Fruit fly (Drosophila melanogaster) whole organism, embryonic: Measurements from ENCODE around the gene LysRS.

Experiments used
- CG10209 ChIP-seq: fragments of 200-800 bp; sonication (Bioruptor generic); optimal IDR thresholded peaks from 3 replicates; lab custom pipeline; 2017; ENCODE audit warnings: missing biosample characterization, mild to moderate bottlenecking, missing genetic modification characterization, missing genetic modification reagents
- CG13287 ChIP-seq: fragments of 200-800 bp; sonication (Bioruptor generic); IDR thresholded peaks from 2 replicates; pipeline ENCODE4 v1.3.6; 2022; ENCODE audit warnings: missing biosample characterization, missing genetic modification characterization; ENCODE audit not compliant: partially characterized antibody
- CG14014 ChIP-seq: fragments of 200-800 bp; sonication (Bioruptor generic); IDR thresholded peaks from 2 replicates; pipeline ENCODE4 v1.3.6; 2022; ENCODE audit warnings: missing biosample characterization, missing genetic modification characterization
- CG2116 ChIP-seq: fragments of 200-800 bp; sonication (Bioruptor generic); optimal IDR thresholded peaks from 3 replicates; lab custom pipeline; 2018; ENCODE audit warnings: missing biosample characterization, mild to moderate bottlenecking, missing genetic modification characterization
- CG3163 ChIP-seq: fragments of 200-800 bp; sonication (Bioruptor generic); optimal IDR thresholded peaks from 3 replicates; lab custom pipeline; 2016; ENCODE audit warnings: missing biosample characterization, missing genetic modification characterization
- CG3847 ChIP-seq: fragments of 200-800 bp; sonication (Bioruptor generic); IDR thresholded peaks from 2 replicates; pipeline ENCODE4 v1.3.6; 2022; ENCODE audit warnings: missing biosample characterization, missing genetic modification characterization
- CG4404 ChIP-seq: fragments of 200-800 bp; sonication (Bioruptor generic); IDR thresholded peaks from 2 replicates; pipeline ENCODE4 v1.3.6; 2022; ENCODE audit warnings: missing biosample characterization, missing genetic modification characterization
- CG9932 ChIP-seq: fragments of 200-800 bp; sonication (Bioruptor generic); IDR thresholded peaks from 2 replicates; pipeline ENCODE4 v1.3.6; 2022; ENCODE audit warnings: missing biosample characterization, missing genetic modification characterization
- Dref ChIP-seq: fragments of 200-800 bp; sonication (Bioruptor generic); IDR thresholded peaks from 2 replicates; pipeline ENCODE4 v1.3.6; 2022; ENCODE audit warnings: missing biosample characterization, missing genetic modification characterization
- E2f1 ChIP-seq: fragments of 200-800 bp; sonication (Bioruptor generic); IDR thresholded peaks from 2 replicates; pipeline ENCODE4 v1.3.6; 2022; ENCODE audit warnings: missing biosample characterization, missing genetic modification characterization
- HmgZ ChIP-seq: fragments of 200-800 bp; sonication (Bioruptor generic); optimal IDR thresholded peaks from 2 replicates; lab custom pipeline; 2018; ENCODE audit warnings: missing biosample characterization, mild to moderate bottlenecking, missing genetic modification characterization
- MBD-R2 ChIP-seq: fragments of 200-800 bp; sonication (Bioruptor generic); IDR thresholded peaks from 2 replicates; pipeline ENCODE4 v1.3.6; 2022; ENCODE audit warnings: missing biosample characterization, missing genetic modification characterization
- Med ChIP-seq: fragments of 200-800 bp; sonication (Bioruptor generic); peaks from one replicate; lab custom pipeline; 2016; ENCODE audit warnings: missing biosample characterization, missing genetic modification characterization, mild to moderate bottlenecking, inconsistent platforms, moderate library complexity
- Ptx1 ChIP-seq: fragments of 200-800 bp; sonication (Bioruptor generic); IDR thresholded peaks from 2 replicates; pipeline ENCODE4 v1.3.6; 2022; ENCODE audit warnings: missing biosample characterization, missing genetic modification characterization
- Rfx ChIP-seq: fragments of 200-800 bp; sonication (Bioruptor generic); IDR thresholded peaks from 2 replicates; pipeline ENCODE4 v1.3.6; 2022; ENCODE audit warnings: missing biosample characterization, missing genetic modification characterization
- Scr ChIP-seq: fragments of 200-800 bp; sonication (Bioruptor generic); IDR thresholded peaks from 2 replicates; pipeline ENCODE4 v1.3.6; 2022; ENCODE audit warnings: missing biosample characterization, missing genetic modification characterization; ENCODE audit not compliant: partially characterized antibody
- Xrp1 ChIP-seq: fragments of 200-800 bp; sonication (Bioruptor generic); IDR thresholded peaks from 2 replicates; pipeline ENCODE4 v1.3.6; 2022; ENCODE audit warnings: missing biosample characterization, missing genetic modification characterization
- amos ChIP-seq: fragments of 200-800 bp; sonication (Bioruptor generic); IDR thresholded peaks from 2 replicates; pipeline ENCODE4 v1.3.6; 2022; ENCODE audit warnings: missing biosample characterization, missing genetic modification characterization; ENCODE audit not compliant: partially characterized antibody
- bcd ChIP-seq: fragments of 200-800 bp; sonication (Bioruptor generic); optimal IDR thresholded peaks from 2 replicates; lab custom pipeline; 2017; ENCODE audit warnings: missing biosample characterization, mild to moderate bottlenecking, missing genetic modification characterization
- bowl ChIP-seq: fragments of 200-800 bp; sonication (Bioruptor generic); IDR thresholded peaks from 2 replicates; pipeline ENCODE4 v1.3.6; 2022; ENCODE audit warnings: missing biosample characterization, missing genetic modification characterization
- cato ChIP-seq: fragments of 200-800 bp; sonication (Bioruptor generic); optimal IDR thresholded peaks from 2 replicates; lab custom pipeline; 2016; ENCODE audit warnings: missing biosample characterization, missing genetic modification characterization, borderline replicate concordance
- dan ChIP-seq: fragments of 200-800 bp; sonication (Bioruptor generic); IDR thresholded peaks from 2 replicates; pipeline ENCODE4 v1.3.6; 2022; ENCODE audit warnings: missing biosample characterization, missing genetic modification characterization
- her ChIP-seq: fragments of 200-800 bp; sonication (Bioruptor generic); optimal IDR thresholded peaks from 2 replicates; lab custom pipeline; 2016; ENCODE audit warnings: missing biosample characterization, missing genetic modification characterization
- inv ChIP-seq: fragments of 200-800 bp; sonication (Bioruptor generic); IDR thresholded peaks from 2 replicates; pipeline ENCODE4 v1.3.6; 2022; ENCODE audit warnings: missing biosample characterization, missing genetic modification characterization; ENCODE audit not compliant: partially characterized antibody
- mld ChIP-seq: fragments of 200-800 bp; sonication (Bioruptor generic); IDR thresholded peaks from 3 replicates; pipeline ENCODE4 v1.3.6; 2022; ENCODE audit warnings: missing biosample characterization, missing genetic modification characterization; ENCODE audit not compliant: partially characterized antibody
- nerfin-1 ChIP-seq: fragments of 200-800 bp; sonication (Bioruptor generic); optimal IDR thresholded peaks from 3 replicates; lab custom pipeline; 2019; ENCODE audit warnings: missing biosample characterization, mild to moderate bottlenecking, missing genetic modification characterization, moderate library complexity
- pan ChIP-seq, 4 experiments: fragments of >200 bp in 3 of 4; fragments of 200-800 bp in 1 of 4; sonication (Bioruptor generic) in 1 of 4; optimal IDR thresholded peaks in 3 of 4; IDR thresholded peaks in 1 of 4; 2 replicates each; pipeline versions ENCODE4 v1.3.6 to Lab custom; 2017 to 2022; ENCODE audit warnings: missing biosample characterization in 2 of 4, missing genetic modification characterization in 2 of 4, mixed read lengths in 1 of 4
- pnt ChIP-seq: fragments of 200-800 bp; sonication (Bioruptor generic); optimal IDR thresholded peaks from 3 replicates; lab custom pipeline; 2016; ENCODE audit warnings: missing biosample characterization, missing genetic modification characterization
- row ChIP-seq: fragments of 200-800 bp; sonication (Bioruptor generic); IDR thresholded peaks from 3 replicates; pipeline ENCODE4 v1.3.6; 2022; ENCODE audit warnings: missing biosample characterization, missing genetic modification characterization
- run ChIP-seq: fragments of 200-800 bp; sonication (Bioruptor generic); optimal IDR thresholded peaks from 3 replicates; lab custom pipeline; 2018; ENCODE audit warnings: missing biosample characterization, mild to moderate bottlenecking, missing genetic modification characterization
- tup ChIP-seq: fragments of 200-800 bp; sonication (Bioruptor generic); optimal IDR thresholded peaks from 2 replicates; lab custom pipeline; 2016; ENCODE audit warnings: missing biosample characterization, mild to moderate bottlenecking, missing genetic modification characterization, moderate library complexity

The LysRS gene

dm6 chrX:9556397-9556796, 52.3 kb downstream of the LysRS start, which contains the start of gene CG15317 (continued):
- peak; percentile 80 for TF ChIP-seq Scr
- no peak for TF ChIP-seq her (GFP tag; lab: Kevin White, UChicago)
- TF ChIP-seq row, result peak; percentile 79
- TF ChIP-seq CG9932 (GFP tag; lab: Robert Waterston, UW), result peak; percentile 59
- TF ChIP-seq bowl (GFP tag; lab: Robert Waterston, UW), result no peak
- peak; percentile 21 for TF ChIP-seq CG2116 (GFP tag; lab: Kevin White, UChicago)
- TF ChIP-seq bcd (GFP tag; lab: Kevin White, UChicago), result no peak
- TF ChIP-seq run (tag; lab: Kevin White, UChicago), result no peak
- no peak for TF ChIP-seq CG10209 (GFP tag; lab: Kevin White, UChicago)
- TF ChIP-seq dan, result no peak
- peak; percentile 83 for TF ChIP-seq CG13287 (GFP tag; lab: Robert Waterston, UW)
- TF ChIP-seq tup, result no peak
- TF ChIP-seq pan (optimal IDR thresholded peaks at IDR 0.05; lab: Kevin White, UChicago), result no peak
- TF ChIP-seq pan (GFP tag; optimal IDR thresholded peaks at IDR 0.05 in 1 of 2, IDR thresholded peaks at IDR 0.05 in 1 of 2), result no peak
- no peak for TF ChIP-seq Xrp1 (GFP tag; lab: Robert Waterston, UW)
- no peak for TF ChIP-seq pnt (GFP tag; lab: Kevin White, UChicago)
- peak; percentile 80 for TF ChIP-seq Dref (GFP tag; lab: Robert Waterston, UW)
- TF ChIP-seq cato, result no peak
- TF ChIP-seq E2f1, result no peak
- no peak for TF ChIP-seq HmgZ
- 0 out of 2 replicates have a peak, but pooled peaks have one; percentile 9 for TF ChIP-seq CG3847 (GFP tag; lab: Robert Waterston, UW)
- peak; percentile 27; the same call in 1 of the 2 replicates for TF ChIP-seq Rfx (GFP tag; lab: Robert Waterston, UW)
- TF ChIP-seq CG4404 (GFP tag; lab: Robert Waterston, UW), result no peak
- peak; percentile 64 for TF ChIP-seq MBD-R2
- TF ChIP-seq amos (GFP tag; lab: Robert Waterston, UW), result peak; percentile 82
- TF ChIP-seq Ptx1 (GFP tag; lab: Robert Waterston, UW), result no peak
- no peak for TF ChIP-seq CG3163 (GFP tag; lab: Kevin White, UChicago)
- peak; percentile 76 for TF ChIP-seq Med (GFP tag; lab: Kevin White, UChicago)
- TF ChIP-seq inv (GFP tag; lab: Robert Waterston, UW), result peak; percentile 74
- TF ChIP-seq CG14014 (GFP tag; lab: Robert Waterston, UW), result no peak
- TF ChIP-seq nerfin-1 (tag; lab: Kevin White, UChicago), result no peak
- 0 out of 3 replicates have a peak, but pooled peaks have one; percentile 59 for TF ChIP-seq mld (GFP tag; lab: Robert Waterston, UW)
